Worm (Caenorhabditis elegans) whole organism, young adult: Measurements from ENCODE around the gene srlf-24.

Experiments
- B0019.2 ChIP-seq: fragments of 200-800 bp; sonication (Bioruptor generic); conservative IDR thresholded peaks from 2 replicates; pipeline ENCODE4 v1.3.6; 2022; ENCODE audit warnings: missing genetic modification reagents, missing genetic modification characterization, missing compliant biosample characterization
- B0035.1 ChIP-seq: sonication (generic microtip); optimal IDR thresholded peaks from 2 replicates; lab custom pipeline; 2016; ENCODE audit warnings: missing genetic modification characterization, mild to moderate bottlenecking, missing compliant biosample characterization, missing genotype, missing genetic modification reagents
- B0261.1 ChIP-seq: sonication (generic microtip); optimal IDR thresholded peaks from 2 replicates; lab custom pipeline; 2016; ENCODE audit warnings: mild to moderate bottlenecking, missing genetic modification characterization, moderate library complexity, missing compliant biosample characterization
- F10E7.11 ChIP-seq: sonication (generic microtip); optimal IDR thresholded peaks from 2 replicates; lab custom pipeline; 2017; ENCODE audit warnings: mild to moderate bottlenecking, missing genetic modification characterization, moderate library complexity, missing compliant biosample characterization
- F37B4.10 ChIP-seq: fragments of 200-800 bp; sonication (Bioruptor generic); IDR thresholded peaks from 2 replicates; pipeline ENCODE4 v1.3.6; 2022; ENCODE audit warnings: missing genetic modification characterization, missing compliant biosample characterization
- F49E8.2 ChIP-seq: sonication (generic microtip); optimal IDR thresholded peaks from 3 replicates; lab custom pipeline; 2017; ENCODE audit warnings: missing genetic modification characterization, mild to moderate bottlenecking, missing compliant biosample characterization, antibody characterized with exemption, moderate library complexity; ENCODE audit not compliant: insufficient read depth
- F57A8.1 ChIP-seq: fragments of 200-800 bp; sonication (Bioruptor generic); optimal IDR thresholded peaks from 2 replicates; lab custom pipeline; 2018; ENCODE audit warnings: mild to moderate bottlenecking, missing genetic modification characterization, moderate library complexity, missing compliant biosample characterization
- Y67H2A.10 ChIP-seq: fragments of 200-800 bp; sonication (Bioruptor generic); conservative IDR thresholded peaks from 2 replicates; pipeline ENCODE4 v1.3.6; 2022; ENCODE audit warnings: missing genetic modification reagents, missing genetic modification characterization, missing compliant biosample characterization
- athp-1 ChIP-seq: sonication (generic microtip); optimal IDR thresholded peaks from 2 replicates; lab custom pipeline; 2017; ENCODE audit warnings: mild to moderate bottlenecking, missing genetic modification characterization, missing compliant biosample characterization
- attf-6 ChIP-seq: fragments of 200-800 bp; sonication (Bioruptor generic); IDR thresholded peaks from 2 replicates; pipeline ENCODE4 v1.3.6; 2022; ENCODE audit warnings: missing genetic modification reagents, missing genetic modification characterization, missing compliant biosample characterization
- bed-1 ChIP-seq: fragments of 200-800 bp; sonication (Bioruptor generic); IDR thresholded peaks from 2 replicates; pipeline ENCODE4 v1.3.6; 2022; ENCODE audit warnings: missing genetic modification reagents, missing genetic modification characterization, missing compliant biosample characterization
- ccch-3 ChIP-seq: fragments of 200-800 bp; sonication (Bioruptor generic); optimal IDR thresholded peaks from 2 replicates; lab custom pipeline; 2018; ENCODE audit warnings: mild to moderate bottlenecking, missing genetic modification characterization, missing compliant biosample characterization
- cebp-1 ChIP-seq, 2 experiments: fragments of 200-800 bp in 1 of 2; sonication (Bioruptor generic) in 1 of 2; sonication (generic microtip) in 1 of 2; IDR thresholded peaks in 1 of 2; optimal IDR thresholded peaks in 1 of 2; 2 replicates each; pipeline versions ENCODE4 v1.3.6 to Lab custom; 2017 to 2022; ENCODE audit warnings: missing compliant biosample characterization in 2 of 2, missing genetic modification characterization in 2 of 2, mild to moderate bottlenecking in 1 of 2, missing genetic modification reagents in 1 of 2, moderate library complexity in 1 of 2
- ceh-100 ChIP-seq: fragments of 200-800 bp; sonication (Bioruptor generic); IDR thresholded peaks from 2 replicates; pipeline ENCODE4 v1.3.6; 2022; ENCODE audit warnings: missing genetic modification reagents, missing genetic modification characterization, missing compliant biosample characterization
- ceh-40 ChIP-seq: fragments of 200-800 bp; sonication (Bioruptor generic); IDR thresholded peaks from 2 replicates; pipeline ENCODE4 v1.3.6; 2022; ENCODE audit warnings: missing genetic modification characterization, missing compliant biosample characterization
- ceh-58 ChIP-seq: fragments of 200-800 bp; sonication (Bioruptor generic); IDR thresholded peaks from 2 replicates; pipeline ENCODE4 v1.3.6; 2022; ENCODE audit warnings: missing genetic modification characterization, missing compliant biosample characterization
- ceh-79 ChIP-seq: sonication (generic microtip); optimal IDR thresholded peaks from 2 replicates; lab custom pipeline; 2017; ENCODE audit warnings: mild to moderate bottlenecking, missing genetic modification characterization, missing compliant biosample characterization
- ceh-91 ChIP-seq: fragments of 200-800 bp; sonication (Bioruptor generic); IDR thresholded peaks from 2 replicates; pipeline ENCODE4 v1.3.6; 2022; ENCODE audit warnings: missing genetic modification reagents, missing genetic modification characterization, missing compliant biosample characterization
- chd-7 ChIP-seq: sonication (generic microtip); optimal IDR thresholded peaks from 2 replicates; lab custom pipeline; 2016; ENCODE audit warnings: mild to moderate bottlenecking, missing genetic modification characterization, moderate library complexity, missing compliant biosample characterization
- dox-1 ChIP-seq: fragments of 200-800 bp; sonication (Bioruptor generic); IDR thresholded peaks from 2 replicates; pipeline ENCODE4 v1.3.6; 2022; ENCODE audit warnings: missing genetic modification reagents, missing genetic modification characterization, missing compliant biosample characterization
- dpff-1 ChIP-seq: sonication (generic microtip); optimal IDR thresholded peaks from 2 replicates; lab custom pipeline; 2017; ENCODE audit warnings: mild to moderate bottlenecking, missing genetic modification characterization, missing compliant biosample characterization
- egl-44 ChIP-seq: fragments of 200-800 bp; sonication (Bioruptor generic); IDR thresholded peaks from 2 replicates; pipeline ENCODE4 v1.3.6; 2022; ENCODE audit warnings: missing genetic modification reagents, missing genetic modification characterization, missing compliant biosample characterization
- ekl-4 ChIP-seq: fragments of 200-800 bp; sonication (Bioruptor generic); IDR thresholded peaks from 2 replicates; pipeline ENCODE4 v1.3.6; 2022; ENCODE audit warnings: missing genetic modification reagents, missing genetic modification characterization, missing compliant biosample characterization
- gei-17 ChIP-seq: fragments of 200-800 bp; sonication (Bioruptor generic); optimal IDR thresholded peaks from 2 replicates; lab custom pipeline; 2018; ENCODE audit warnings: mild to moderate bottlenecking, missing genetic modification characterization, missing compliant biosample characterization
- him-1 ChIP-seq: sonication (generic microtip); optimal IDR thresholded peaks from 2 replicates; lab custom pipeline; 2016; ENCODE audit warnings: missing genotype, missing genetic modification reagents, missing genetic modification characterization, missing compliant biosample characterization
- hmg-20 ChIP-seq: fragments of 200-800 bp; sonication (Bioruptor generic); IDR thresholded peaks from 2 replicates; pipeline ENCODE4 v1.3.6; 2022; ENCODE audit warnings: missing genetic modification reagents, missing genetic modification characterization, missing compliant biosample characterization
- hsf-1 ChIP-seq: fragments of 200-800 bp; sonication (Bioruptor generic); IDR thresholded peaks from 2 replicates; pipeline ENCODE4 v1.3.6; 2022; ENCODE audit warnings: missing genetic modification reagents, missing genetic modification characterization, missing compliant biosample characterization
- let-526 ChIP-seq: fragments of 200-800 bp; sonication (Bioruptor generic); IDR thresholded peaks from 2 replicates; pipeline ENCODE4 v1.3.6; 2022; ENCODE audit warnings: missing genetic modification reagents, missing genetic modification characterization, missing compliant biosample characterization
- lin-54 ChIP-seq: fragments of 200-800 bp; sonication (Bioruptor generic); optimal IDR thresholded peaks from 2 replicates; lab custom pipeline; 2018; ENCODE audit warnings: mild to moderate bottlenecking, missing genetic modification characterization, missing compliant biosample characterization
- lir-1 ChIP-seq: fragments of 200-800 bp; sonication (Bioruptor generic); conservative IDR thresholded peaks from 2 replicates; pipeline ENCODE4 v1.3.6; 2022; ENCODE audit warnings: missing genetic modification reagents, missing genetic modification characterization, missing compliant biosample characterization
- lsl-1 ChIP-seq: fragments of 200-800 bp; sonication (Bioruptor generic); optimal IDR thresholded peaks from 2 replicates; lab custom pipeline; 2018; ENCODE audit warnings: mild to moderate bottlenecking, missing genetic modification characterization, moderate library complexity, missing compliant biosample characterization
- lsy-27 ChIP-seq: sonication (generic microtip); optimal IDR thresholded peaks from 2 replicates; lab custom pipeline; 2017; ENCODE audit warnings: missing genetic modification characterization, mild to moderate bottlenecking, missing compliant biosample characterization, antibody characterized with exemption, missing genotype, borderline replicate concordance; ENCODE audit not compliant: insufficient read depth
- madf-3 ChIP-seq: fragments of 200-800 bp; sonication (Bioruptor generic); IDR thresholded peaks from 2 replicates; pipeline ENCODE4 v1.3.6; 2022; ENCODE audit warnings: missing genetic modification reagents, missing genetic modification characterization, missing compliant biosample characterization
- mxl-1 ChIP-seq: sonication (generic microtip); optimal IDR thresholded peaks from 2 replicates; lab custom pipeline; 2016; ENCODE audit warnings: missing genetic modification characterization, missing compliant biosample characterization
- nfya-2 ChIP-seq: fragments of 200-800 bp; sonication (Bioruptor generic); IDR thresholded peaks from 2 replicates; pipeline ENCODE4 v1.3.6; 2022; ENCODE audit warnings: missing genetic modification reagents, missing genetic modification characterization, missing compliant biosample characterization
- nfyb-1 ChIP-seq: fragments of 200-800 bp; sonication (Bioruptor generic); IDR thresholded peaks from 2 replicates; pipeline ENCODE4 v1.3.6; 2022; ENCODE audit warnings: missing genetic modification reagents, missing genetic modification characterization, missing compliant biosample characterization
- nhr-120 ChIP-seq: fragments of 200-800 bp; sonication (Bioruptor generic); IDR thresholded peaks from 2 replicates; pipeline ENCODE4 v1.3.6; 2022; ENCODE audit warnings: missing genetic modification characterization, missing compliant biosample characterization
- nhr-27 ChIP-seq: fragments of 200-800 bp; sonication (Bioruptor generic); optimal IDR thresholded peaks from 2 replicates; lab custom pipeline; 2018; ENCODE audit warnings: mild to moderate bottlenecking, missing genetic modification characterization, moderate library complexity, missing compliant biosample characterization
- pha-4 ChIP-seq: fragments of 150-350 bp; sonication (generic microtip); optimal IDR thresholded peaks from 2 replicates; lab custom pipeline; 2014; ENCODE audit warnings: missing biosample characterization, missing genetic modification reagents, missing genetic modification characterization
- snpc-1.1 ChIP-seq: sonication (generic microtip); optimal IDR thresholded peaks from 2 replicates; lab custom pipeline; 2017; ENCODE audit warnings: missing genetic modification characterization, mild to moderate bottlenecking, missing compliant biosample characterization, antibody characterized with exemption, moderate library complexity, missing genotype, missing genetic modification reagents; ENCODE audit not compliant: insufficient read depth
- snpc-1.3 ChIP-seq: sonication (generic microtip); optimal IDR thresholded peaks from 2 replicates; lab custom pipeline; 2017; ENCODE audit warnings: missing genetic modification characterization, mild to moderate bottlenecking, missing compliant biosample characterization, antibody characterized with exemption, moderate library complexity, missing genotype, missing genetic modification reagents; ENCODE audit not compliant: insufficient read depth
- snpc-3.4 ChIP-seq: sonication (generic microtip); optimal IDR thresholded peaks from 2 replicates; lab custom pipeline; 2017; ENCODE audit warnings: missing genetic modification characterization, mild to moderate bottlenecking, missing compliant biosample characterization, antibody characterized with exemption, moderate library complexity, missing genotype, missing genetic modification reagents
- zim-3 ChIP-seq: sonication (generic microtip); optimal IDR thresholded peaks from 2 replicates; lab custom pipeline; 2017; ENCODE audit warnings: mild to moderate bottlenecking, missing genetic modification characterization, moderate library complexity, missing compliant biosample characterization
- ztf-22 ChIP-seq: fragments of 200-800 bp; sonication (Bioruptor generic); optimal IDR thresholded peaks from 2 replicates; lab custom pipeline; 2018; ENCODE audit warnings: mild to moderate bottlenecking, missing genetic modification characterization, moderate library complexity, missing compliant biosample characterization
- ztf-26 ChIP-seq: sonication (generic microtip); optimal IDR thresholded peaks from 2 replicates; lab custom pipeline; 2017; ENCODE audit warnings: missing genetic modification characterization, missing compliant biosample characterization
- ztf-3 ChIP-seq: fragments of 200-800 bp; sonication (Bioruptor generic); optimal IDR thresholded peaks from 2 replicates; lab custom pipeline; 2018; ENCODE audit warnings: mild to moderate bottlenecking, missing genetic modification characterization, missing compliant biosample characterization

srlf-24 gene

ce11 chrIV:11148788-11149366 is 43.3 kb upstream of the srlf-24 start (continued):
- TF ChIP-seq nhr-120 (GFP tag; lab: Robert Waterston, UW) (no peak), him-1 (tag; lab: Kevin White, UChicago) (no peak), lin-54 (GFP tag; lab: Kevin White, UChicago) (no peak), ztf-26 (tag; lab: Kevin White, UChicago) (no peak), ztf-3 (GFP tag; lab: Kevin White, UChicago) (peak; percentile 18), Y67H2A.10 (no peak), attf-6 (no peak), madf-3 (GFP tag; lab: Robert Waterston, UW) (no peak), lsy-27 (tag; lab: Kevin White, UChicago) (no peak), snpc-1.3 (tag; lab: Kevin White, UChicago) (no peak), snpc-3.4 (tag; lab: Kevin White, UChicago) (no peak), B0035.1 (tag; lab: Kevin White, UChicago) (no peak), ceh-58 (GFP tag; lab: Robert Waterston, UW) (no peak), mxl-1 (tag; lab: Kevin White, UChicago) (no peak), ccch-3 (GFP tag; lab: Kevin White, UChicago) (no peak), nfyb-1 (GFP tag; lab: Robert Waterston, UW) (peak; percentile 74; the same call in 1 of the 2 replicates), F10E7.11 (tag; lab: Kevin White, UChicago) (no peak), ceh-91 (GFP tag; lab: Robert Waterston, UW) (no peak), nhr-27 (tag; lab: Kevin White, UChicago) (no peak), lir-1 (GFP tag; lab: Robert Waterston, UW) (no peak), snpc-1.1 (tag; lab: Kevin White, UChicago) (no peak), ztf-22 (GFP tag; lab: Kevin White, UChicago) (no peak), athp-1 (tag; lab: Kevin White, UChicago) (no peak), let-526 (GFP tag; lab: Robert Waterston, UW) (no peak), B0261.1 (no peak), dox-1 (GFP tag; lab: Robert Waterston, UW) (peak; percentile 31; the same call in 1 of the 2 replicates), ceh-40 (GFP tag; lab: Robert Waterston, UW) (no peak), pha-4 (tag; lab: Kevin White, UChicago) (no peak), hmg-20 (GFP tag; lab: Robert Waterston, UW) (no peak), ekl-4 (GFP tag; lab: Robert Waterston, UW) (no peak), ceh-100 (no peak)

ce11 chrIV:11146962-11147470 is 41.4 kb upstream of the srlf-24 start, which contains the start of gene pigq-1:
TSS of gene pigq-1 (minus strand) at chrIV:11147247.
- TF ChIP-seq dpff-1 (tag; lab: Kevin White, UChicago) (peak; percentile 95), snpc-1.3 (tag; lab: Kevin White, UChicago) (peak; percentile 72), egl-44 (GFP tag; lab: Robert Waterston, UW) (no peak), bed-1 (GFP tag; lab: Robert Waterston, UW) (no peak), ceh-79 (tag; lab: Kevin White, UChicago) (no peak), F57A8.1 (GFP tag; lab: Kevin White, UChicago) (no peak), F37B4.10 (GFP tag; lab: Robert Waterston, UW) (no peak), chd-7 (tag; lab: Kevin White, UChicago) (peak; percentile 52), B0261.1 (no peak), nhr-27 (tag; lab: Kevin White, UChicago) (peak; percentile 30), B0019.2 (GFP tag; lab: Robert Waterston, UW) (no peak), F49E8.2 (tag; lab: Kevin White, UChicago) (peak; percentile 86), lsl-1 (GFP tag; lab: Kevin White, UChicago) (peak; percentile 4), dox-1 (GFP tag; lab: Robert Waterston, UW) (no peak), zim-3 (tag; lab: Kevin White, UChicago) (peak; percentile 38), gei-17 (GFP tag; lab: Kevin White, UChicago) (no peak), cebp-1 (GFP tag; IDR thresholded peaks at IDR 0.05; lab: Robert Waterston, UW) (no peak), cebp-1 (tag; optimal IDR thresholded peaks at IDR 0.05; lab: Kevin White, UChicago) (peak; percentile 35), hsf-1 (GFP tag; lab: Robert Waterston, UW) (0 out of 2 replicates have a peak, but pooled peaks have one; percentile 67), nfya-2 (no peak)
